Fruit fly (Drosophila melanogaster): Measurements from ENCODE around the gene CG2444.
A peak's percentile ranks its signal among the peaks of the same experiment; 100 is the strongest.

Gene CG2444

DNA sequence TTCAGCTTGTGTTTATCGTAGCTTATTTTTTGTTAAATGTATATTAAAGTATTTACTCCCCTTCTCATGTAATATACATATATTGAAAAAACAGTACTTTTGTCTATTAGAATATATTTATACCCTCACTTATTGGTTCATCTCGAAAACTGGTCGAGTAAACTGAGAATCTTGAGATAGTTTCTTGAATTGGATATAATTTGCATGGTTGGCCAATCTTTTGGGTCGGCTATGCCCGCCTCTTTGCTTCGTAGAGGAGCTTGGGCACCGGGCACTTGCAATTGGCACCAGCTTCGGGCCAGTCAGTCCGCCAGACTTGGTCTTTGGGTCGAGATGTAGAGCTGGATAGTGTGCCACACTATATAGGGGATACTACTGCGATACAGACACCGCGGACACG lies 24.7 kb downstream of the CG2444 start:
- no peak for TF ChIP-seq rgr (GFP tag; optimal IDR thresholded peaks at IDR 0.05)
- TF ChIP-seq dmrt93B (GFP tag; optimal IDR thresholded peaks at IDR 0.05), result no peak
- no peak for TF ChIP-seq CrebA (GFP tag; optimal IDR thresholded peaks at IDR 0.05; ENCODE audit: borderline replicate concordance)
- TF ChIP-seq Sp1 (GFP tag; optimal IDR thresholded peaks at IDR 0.05), result no peak
- TF ChIP-seq dsf (GFP tag; optimal IDR thresholded peaks at IDR 0.05; ENCODE audit: borderline replicate concordance), result no peak
- no peak for TF ChIP-seq br (GFP tag; optimal IDR thresholded peaks at IDR 0.05)
- TF ChIP-seq brk (GFP tag; optimal IDR thresholded peaks at IDR 0.05), result no peak
- TF ChIP-seq sage (GFP tag; optimal IDR thresholded peaks at IDR 0.05), result no peak
- TF ChIP-seq psq (GFP tag; optimal IDR thresholded peaks at IDR 0.05), result no peak
- no peak for TF ChIP-seq tai (GFP tag; optimal IDR thresholded peaks at IDR 0.05)
- no peak for TF ChIP-seq Hr83 (GFP tag; optimal IDR thresholded peaks at IDR 0.05; ENCODE audit: poor library complexity, severe bottlenecking)
- no peak for TF ChIP-seq pan (optimal IDR thresholded peaks at IDR 0.05)

DNA sequence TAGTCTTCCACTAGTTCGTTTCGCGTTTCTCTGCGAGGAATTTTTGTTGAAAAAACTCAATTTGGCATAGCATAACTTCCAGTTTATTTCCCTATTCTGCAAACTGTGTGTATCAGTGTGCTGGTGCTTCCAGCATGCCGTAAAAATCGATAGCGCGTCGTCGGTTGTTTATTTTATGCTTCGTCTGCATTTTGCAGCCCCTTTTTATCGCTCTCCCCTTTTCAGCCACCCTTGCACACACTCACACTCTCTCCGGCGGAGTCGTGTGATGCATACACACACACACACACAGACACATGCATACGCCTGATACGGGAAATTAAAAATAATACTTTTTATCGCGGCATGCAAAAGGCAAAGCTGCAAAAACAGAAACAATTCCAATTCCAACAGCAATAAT lies 25.6 kb downstream of the CG2444 start:
- peak; percentile 10 for TF ChIP-seq HLH106 (tag; optimal IDR thresholded peaks at IDR 0.05)
- peak; percentile 28 for TF ChIP-seq psq (GFP tag; optimal IDR thresholded peaks at IDR 0.05)
- no peak for TF ChIP-seq Dif (GFP tag; optimal IDR thresholded peaks at IDR 0.05; ENCODE audit: partially characterized antibody)
- TF ChIP-seq br (GFP tag; optimal IDR thresholded peaks at IDR 0.05), result peak; percentile 25
- TF ChIP-seq fru (GFP tag; optimal IDR thresholded peaks at IDR 0.05), result peak; percentile 55
- TF ChIP-seq N (GFP tag; optimal IDR thresholded peaks at IDR 0.05), result no peak
- TF ChIP-seq ey (GFP tag; optimal IDR thresholded peaks at IDR 0.05), result no peak
- TF ChIP-seq CrebA (GFP tag; optimal IDR thresholded peaks at IDR 0.05; ENCODE audit: borderline replicate concordance), result no peak
- no peak for TF ChIP-seq Myc (optimal IDR thresholded peaks at IDR 0.05)
- TF ChIP-seq Abd-B (GFP tag; optimal IDR thresholded peaks at IDR 0.05), result no peak
- no peak for TF ChIP-seq sage (GFP tag; optimal IDR thresholded peaks at IDR 0.05)
- TF ChIP-seq Dfd (GFP tag; optimal IDR thresholded peaks at IDR 0.05), result no peak
- no peak for TF ChIP-seq Sp1 (GFP tag; optimal IDR thresholded peaks at IDR 0.05)
- TF ChIP-seq rgr (GFP tag; optimal IDR thresholded peaks at IDR 0.05), result peak; percentile 24
- TF ChIP-seq h (GFP tag; optimal IDR thresholded peaks at IDR 0.05), result peak; percentile 20
- TF ChIP-seq foxo (GFP tag; optimal IDR thresholded peaks at IDR 0.05), result peak in 1 of 2 experiments; percentile 27
- peak; percentile 12 for TF ChIP-seq woc (GFP tag; optimal IDR thresholded peaks at IDR 0.05)
- no peak for TF ChIP-seq usp (GFP tag; optimal IDR thresholded peaks at IDR 0.05)
- TF ChIP-seq pan (optimal IDR thresholded peaks at IDR 0.05), result no peak
- TF ChIP-seq OdsH (GFP tag; optimal IDR thresholded peaks at IDR 0.05), result peak; percentile 45
- TF ChIP-seq Vsx2 (GFP tag; optimal IDR thresholded peaks at IDR 0.05; ENCODE audit: partially characterized antibody), result no peak
- no peak for TF ChIP-seq Jra (GFP tag; optimal IDR thresholded peaks at IDR 0.05)

DNA sequence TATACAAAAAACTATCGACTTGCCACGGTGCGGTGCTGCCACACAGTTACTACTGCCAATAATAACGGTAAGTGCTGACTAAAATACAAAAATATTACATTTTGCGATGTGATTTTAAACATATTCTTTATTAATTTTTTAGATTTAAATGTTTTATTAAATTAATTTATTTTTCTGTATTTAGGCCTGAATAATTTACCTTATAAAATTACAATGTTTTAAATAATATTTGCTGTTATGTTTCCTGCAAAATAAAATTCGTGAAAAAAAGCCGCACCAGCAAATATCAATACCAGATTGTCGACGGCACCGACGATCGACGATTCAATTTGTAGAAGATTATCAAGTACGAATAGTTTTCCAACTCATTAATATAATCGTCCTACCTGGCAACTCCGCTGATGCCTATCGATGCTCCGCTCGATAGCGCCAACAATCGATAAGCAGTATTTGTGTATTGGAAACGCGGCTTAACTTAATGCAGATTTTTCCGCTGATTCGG lies 26.5 kb downstream of the CG2444 start, which contains the start of the genes Vlet and bif:
Gene Vlet, minus strand, starts transcription at position 51 of the 502 bp plus-strand sequence.
Gene bif, plus strand, starts transcription at position 432 of the 502 bp plus-strand sequence.
- TF ChIP-seq h (GFP tag; optimal IDR thresholded peaks at IDR 0.05) (peak; percentile 31), br (GFP tag; optimal IDR thresholded peaks at IDR 0.05) (peak; percentile 18), foxo (GFP tag; optimal IDR thresholded peaks at IDR 0.05) (peak in 1 of 2 experiments; percentile 73), CG32264 (GFP tag; optimal IDR thresholded peaks at IDR 0.05) (no peak), lola (GFP tag; optimal IDR thresholded peaks at IDR 0.05) (no peak), Abd-B (GFP tag; optimal IDR thresholded peaks at IDR 0.05) (no peak), rgr (GFP tag; optimal IDR thresholded peaks at IDR 0.05) (peak; percentile 68), Hr83 (GFP tag; optimal IDR thresholded peaks at IDR 0.05; ENCODE audit: poor library complexity, severe bottlenecking) (no peak), usp (GFP tag; optimal IDR thresholded peaks at IDR 0.05) (no peak), Sp1 (GFP tag; optimal IDR thresholded peaks at IDR 0.05) (peak; percentile 38), psq (GFP tag; optimal IDR thresholded peaks at IDR 0.05) (peak; percentile 45), CG9705 (GFP tag; optimal IDR thresholded peaks at IDR 0.05) (no peak), sage (GFP tag; optimal IDR thresholded peaks at IDR 0.05) (peak; percentile 53), OdsH (GFP tag; optimal IDR thresholded peaks at IDR 0.05) (peak; percentile 34), Hnf4 (GFP tag; optimal IDR thresholded peaks at IDR 0.05) (no peak), HLH106 (tag; optimal IDR thresholded peaks at IDR 0.05) (peak; percentile 71), Hr78 (GFP tag; optimal IDR thresholded peaks at IDR 0.05) (no peak), fru (GFP tag; optimal IDR thresholded peaks at IDR 0.05) (peak; percentile 46), ey (GFP tag; optimal IDR thresholded peaks at IDR 0.05) (peak; percentile 35), dsf (GFP tag; optimal IDR thresholded peaks at IDR 0.05; ENCODE audit: borderline replicate concordance) (no peak), dmrt93B (GFP tag; optimal IDR thresholded peaks at IDR 0.05) (peak; percentile 50), pan (optimal IDR thresholded peaks at IDR 0.05) (no peak), Jra (GFP tag; optimal IDR thresholded peaks at IDR 0.05) (no peak), sv (GFP tag; optimal IDR thresholded peaks at IDR 0.05) (peak; percentile 11), Mio (GFP tag; optimal IDR thresholded peaks at IDR 0.05) (no peak), GATAd (GFP tag; optimal IDR thresholded peaks at IDR 0.05) (no peak), Vsx2 (GFP tag; optimal IDR thresholded peaks at IDR 0.05; ENCODE audit: partially characterized antibody) (no peak)

Data from whole organism, wandering third instar larva.